Worm (Caenorhabditis elegans) whole organism, early embryonic: ENCODE results near the gene zipt-17.

Experiments
- F13C5.2 ChIP-seq: sonication (generic microtip); optimal IDR thresholded peaks from 2 replicates; lab custom pipeline; 2017; ENCODE audit warnings: mild to moderate bottlenecking, missing genetic modification characterization, inconsistent platforms, missing compliant biosample characterization
- aly-1 ChIP-seq: sonication (generic microtip); optimal IDR thresholded peaks from 2 replicates; lab custom pipeline; 2016; ENCODE audit warnings: missing genetic modification characterization, missing compliant biosample characterization
- ceh-13 ChIP-seq: fragments of 200-800 bp; sonication (Bioruptor generic); optimal IDR thresholded peaks from 2 replicates; lab custom pipeline; 2018; ENCODE audit warnings: mild to moderate bottlenecking, missing genetic modification characterization, missing compliant biosample characterization
- ceh-36 ChIP-seq: sonication (generic microtip); optimal IDR thresholded peaks from 2 replicates; lab custom pipeline; 2016; ENCODE audit warnings: missing genetic modification characterization, inconsistent platforms, missing compliant biosample characterization
- hmg-4 ChIP-seq: fragments of 200-800 bp; sonication (Bioruptor generic); optimal IDR thresholded peaks from 2 replicates; lab custom pipeline; 2018; ENCODE audit warnings: mild to moderate bottlenecking, missing genetic modification characterization, missing compliant biosample characterization
- hnd-1 ChIP-seq: sonication (generic microtip); optimal IDR thresholded peaks from 2 replicates; lab custom pipeline; 2016; ENCODE audit warnings: missing genetic modification characterization, missing compliant biosample characterization
- tbx-37 ChIP-seq: fragments of 200-800 bp; sonication (Bioruptor generic); conservative IDR thresholded peaks from 2 replicates; pipeline ENCODE4 v1.3.6; 2022; ENCODE audit warnings: missing genetic modification reagents, missing genetic modification characterization, missing compliant biosample characterization

Gene zipt-17

DNA sequence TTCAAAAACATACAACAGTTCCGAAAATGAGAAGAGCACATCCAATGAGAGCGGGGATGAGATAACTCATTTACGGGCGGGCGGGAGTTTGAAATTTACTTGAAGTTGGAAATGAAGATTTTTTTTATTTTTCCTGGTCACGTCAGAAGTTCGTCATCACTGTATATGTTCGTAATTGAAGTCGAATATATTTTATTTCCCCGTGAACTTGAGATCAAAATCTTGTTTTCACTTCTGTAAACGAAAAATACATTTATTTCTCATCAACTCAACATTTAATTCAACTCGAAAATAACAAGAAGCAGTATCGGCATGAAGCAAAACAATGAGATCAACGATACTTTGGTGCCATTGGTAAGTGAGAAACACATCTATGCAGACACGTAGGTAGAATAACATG is 50.8 kb downstream of the zipt-17 start, which contains the start of gene C49C3.20:
Gene C49C3.20, minus strand, starts transcription at position 101 of the 400 bp plus-strand sequence.
- TF ChIP-seq hnd-1: no peak
- no peak for TF ChIP-seq tbx-37
- no peak for TF ChIP-seq aly-1
- no peak for TF ChIP-seq ceh-13
- TF ChIP-seq hmg-4 (GFP tag; lab: Kevin White, UChicago): no peak
- TF ChIP-seq F13C5.2: no peak
- TF ChIP-seq ceh-36 (tag; lab: Kevin White, UChicago): no peak
